Fruit fly (Drosophila melanogaster) whole organism, embryonic: ENCODE results near the gene CG5781.

Source experiments
- BEAF-32 ChIP-seq: fragments of 200-800 bp; sonication (Bioruptor generic); optimal IDR thresholded peaks from 3 replicates; lab custom pipeline; 2017; ENCODE audit warnings: missing biosample characterization, missing genetic modification characterization, mild to moderate bottlenecking, moderate library complexity, missing genetic modification reagents
- Bgb ChIP-seq: fragments of 200-800 bp; sonication (Bioruptor generic); IDR thresholded peaks from 2 replicates; pipeline ENCODE4 v1.3.6; 2022; ENCODE audit warnings: missing biosample characterization, missing genetic modification characterization; ENCODE audit not compliant: partially characterized antibody
- CG10979 ChIP-seq: fragments of 200-800 bp; sonication (Bioruptor generic); optimal IDR thresholded peaks from 2 replicates; lab custom pipeline; 2018; ENCODE audit warnings: missing biosample characterization, mild to moderate bottlenecking, missing genetic modification characterization, moderate library complexity
- CG12104 ChIP-seq: fragments of 200-800 bp; sonication (Bioruptor generic); optimal IDR thresholded peaks from 3 replicates; lab custom pipeline; 2016; ENCODE audit warnings: missing biosample characterization, missing genetic modification characterization
- CG12659 ChIP-seq: fragments of 200-800 bp; sonication (Bioruptor generic); optimal IDR thresholded peaks from 3 replicates; lab custom pipeline; 2017; ENCODE audit warnings: mild to moderate bottlenecking, missing biosample characterization, missing genetic modification reagents, missing genetic modification characterization
- CG13287 ChIP-seq: fragments of 200-800 bp; sonication (Bioruptor generic); IDR thresholded peaks from 2 replicates; pipeline ENCODE4 v1.3.6; 2022; ENCODE audit warnings: missing biosample characterization, missing genetic modification characterization; ENCODE audit not compliant: partially characterized antibody
- CG13894 ChIP-seq: fragments of 200-800 bp; sonication (Bioruptor generic); optimal IDR thresholded peaks from 3 replicates; lab custom pipeline; 2018; ENCODE audit warnings: missing biosample characterization, mild to moderate bottlenecking, missing genetic modification characterization, moderate library complexity
- CG14710 ChIP-seq: fragments of 200-800 bp; sonication (Bioruptor generic); optimal IDR thresholded peaks from 3 replicates; lab custom pipeline; 2019; ENCODE audit warnings: missing biosample characterization, mild to moderate bottlenecking, missing genetic modification characterization, moderate library complexity
- CG14860 ChIP-seq: fragments of 200-800 bp; sonication (Bioruptor generic); IDR thresholded peaks from 3 replicates; pipeline ENCODE4 v1.3.6; 2022; ENCODE audit warnings: missing biosample characterization, missing genetic modification characterization; ENCODE audit not compliant: partially characterized antibody
- CG1603 ChIP-seq: fragments of 200-800 bp; sonication (Bioruptor generic); optimal IDR thresholded peaks from 2 replicates; lab custom pipeline; 2019; ENCODE audit warnings: missing biosample characterization, mild to moderate bottlenecking, missing genetic modification characterization, moderate library complexity
- CG16813 ChIP-seq: fragments of 200-800 bp; sonication (Bioruptor generic); IDR thresholded peaks from 3 replicates; pipeline ENCODE4 v1.3.6; 2022; ENCODE audit warnings: missing biosample characterization, missing genetic modification characterization; ENCODE audit not compliant: partially characterized antibody
- CG17385 ChIP-seq: fragments of 200-800 bp; sonication (Bioruptor generic); optimal IDR thresholded peaks from 3 replicates; lab custom pipeline; 2018; ENCODE audit warnings: missing biosample characterization, mild to moderate bottlenecking, missing genetic modification characterization
- CG1792 ChIP-seq: fragments of 200-800 bp; sonication (Bioruptor generic); optimal IDR thresholded peaks from 2 replicates; lab custom pipeline; 2016; ENCODE audit warnings: missing biosample characterization, missing genetic modification characterization
- CG2116 ChIP-seq: fragments of 200-800 bp; sonication (Bioruptor generic); optimal IDR thresholded peaks from 3 replicates; lab custom pipeline; 2018; ENCODE audit warnings: missing biosample characterization, mild to moderate bottlenecking, missing genetic modification characterization
- CG2712 ChIP-seq: fragments of 200-800 bp; optimal IDR thresholded peaks from 3 replicates; lab custom pipeline; 2019; ENCODE audit warnings: missing biosample characterization, mild to moderate bottlenecking, missing genetic modification characterization, moderate library complexity
- CG4424 ChIP-seq: fragments of 200-800 bp; sonication (Bioruptor generic); optimal IDR thresholded peaks from 3 replicates; lab custom pipeline; 2016; ENCODE audit warnings: missing biosample characterization, missing genetic modification characterization
- D19B ChIP-seq: fragments of 200-800 bp; sonication (Bioruptor generic); optimal IDR thresholded peaks from 2 replicates; lab custom pipeline; 2017; ENCODE audit warnings: missing biosample characterization, mild to moderate bottlenecking, missing genetic modification characterization
- Dll ChIP-seq: fragments of 200-800 bp; sonication (Bioruptor generic); IDR thresholded peaks from 4 replicates; pipeline ENCODE4 v1.3.6; 2022; ENCODE audit warnings: missing biosample characterization, missing genetic modification characterization; ENCODE audit not compliant: partially characterized antibody
- Dp ChIP-seq: fragments of 200-800 bp; sonication (Bioruptor generic); optimal IDR thresholded peaks from 2 replicates; lab custom pipeline; 2018; ENCODE audit warnings: missing biosample characterization, mild to moderate bottlenecking, missing genetic modification characterization, moderate library complexity
- E2f2 ChIP-seq: fragments of 200-800 bp; sonication (Bioruptor generic); IDR thresholded peaks from 2 replicates; pipeline ENCODE4 v1.3.6; 2022; ENCODE audit warnings: missing biosample characterization, missing genetic modification characterization
- Ets97D ChIP-seq: fragments of 200-800 bp; sonication (Bioruptor generic); optimal IDR thresholded peaks from 3 replicates; lab custom pipeline; 2016; ENCODE audit warnings: missing biosample characterization, missing genetic modification characterization
- Fer2 ChIP-seq: fragments of 200-800 bp; sonication (Bioruptor generic); optimal IDR thresholded peaks from 2 replicates; lab custom pipeline; 2018; ENCODE audit warnings: missing biosample characterization, mild to moderate bottlenecking, missing genetic modification characterization, moderate library complexity
- HLH4C ChIP-seq: fragments of 200-800 bp; sonication (Bioruptor generic); IDR thresholded peaks from 3 replicates; pipeline ENCODE4 v1.3.6; 2022; ENCODE audit warnings: missing biosample characterization, missing genetic modification characterization; ENCODE audit not compliant: partially characterized antibody
- MBD-R2 ChIP-seq: fragments of 200-800 bp; sonication (Bioruptor generic); IDR thresholded peaks from 2 replicates; pipeline ENCODE4 v1.3.6; 2022; ENCODE audit warnings: missing biosample characterization, missing genetic modification characterization
- MESR4 ChIP-seq: fragments of 200-800 bp; sonication (Bioruptor generic); optimal IDR thresholded peaks from 2 replicates; lab custom pipeline; 2018; ENCODE audit warnings: missing biosample characterization, mild to moderate bottlenecking, missing genetic modification characterization, moderate library complexity
- MTF-1 ChIP-seq: fragments of 200-800 bp; sonication (Bioruptor generic); optimal IDR thresholded peaks from 2 replicates; lab custom pipeline; 2018; ENCODE audit warnings: missing biosample characterization, mild to moderate bottlenecking, missing genetic modification characterization, borderline replicate concordance
- Med ChIP-seq: fragments of 200-800 bp; sonication (Bioruptor generic); peaks from one replicate; lab custom pipeline; 2016; ENCODE audit warnings: missing biosample characterization, missing genetic modification characterization, mild to moderate bottlenecking, inconsistent platforms, moderate library complexity
- Pdp1 ChIP-seq, 2 experiments: fragments of 200-800 bp; sonication (Bioruptor generic); optimal IDR thresholded peaks; 3 replicates each; lab custom pipeline; 2016; ENCODE audit warnings: missing biosample characterization in 2 of 2, missing genetic modification characterization in 2 of 2, mild to moderate bottlenecking in 1 of 2, moderate library complexity in 1 of 2
- Scr ChIP-seq: fragments of 200-800 bp; sonication (Bioruptor generic); IDR thresholded peaks from 2 replicates; pipeline ENCODE4 v1.3.6; 2022; ENCODE audit warnings: missing biosample characterization, missing genetic modification characterization; ENCODE audit not compliant: partially characterized antibody
- Sin3A ChIP-seq: fragments of >200 bp; optimal IDR thresholded peaks from 2 replicates; lab custom pipeline; 2018
- Sry-δ ChIP-seq: fragments of 200-800 bp; sonication (Bioruptor generic); optimal IDR thresholded peaks from 2 replicates; lab custom pipeline; 2016; ENCODE audit warnings: missing biosample characterization, missing genetic modification characterization
- ara ChIP-seq: fragments of 200-800 bp; sonication (Bioruptor generic); IDR thresholded peaks from 2 replicates; pipeline ENCODE4 v1.3.6; 2022; ENCODE audit warnings: missing biosample characterization, missing genetic modification characterization
- ato ChIP-seq: fragments of 200-800 bp; sonication (Bioruptor generic); IDR thresholded peaks from 2 replicates; pipeline ENCODE4 v1.3.6; 2022; ENCODE audit warnings: missing biosample characterization, missing genetic modification characterization; ENCODE audit not compliant: partially characterized antibody
- bbx ChIP-seq: fragments of 200-800 bp; sonication (Bioruptor generic); IDR thresholded peaks from 2 replicates; pipeline ENCODE4 v1.3.6; 2022; ENCODE audit warnings: missing biosample characterization, missing genetic modification characterization; ENCODE audit not compliant: partially characterized antibody
- crp ChIP-seq, 2 experiments: fragments of 200-800 bp; sonication (Bioruptor generic); optimal IDR thresholded peaks; 2 replicates in 1 of 2; 3 replicates in 1 of 2; lab custom pipeline; 2017; ENCODE audit warnings: missing biosample characterization in 2 of 2, missing genetic modification characterization in 2 of 2, mild to moderate bottlenecking in 1 of 2, moderate library complexity in 1 of 2
- dm ChIP-seq: fragments of 200-800 bp; sonication (Bioruptor generic); optimal IDR thresholded peaks from 3 replicates; lab custom pipeline; 2016; ENCODE audit warnings: missing biosample characterization, missing genetic modification characterization
- eve ChIP-seq, 2 experiments: fragments of >200 bp; optimal IDR thresholded peaks; 2 replicates each; lab custom pipeline; 2017; ENCODE audit warnings: missing biosample characterization in 2 of 2, missing genetic modification characterization in 2 of 2
- fd102C ChIP-seq: fragments of 200-800 bp; sonication (Bioruptor generic); optimal IDR thresholded peaks from 2 replicates; lab custom pipeline; 2018; ENCODE audit warnings: missing biosample characterization, mild to moderate bottlenecking, missing genetic modification characterization, moderate library complexity
- fu2 ChIP-seq: fragments of 200-800 bp; sonication (Bioruptor generic); optimal IDR thresholded peaks from 2 replicates; lab custom pipeline; 2016; ENCODE audit warnings: missing biosample characterization, missing genetic modification characterization
- gfzf ChIP-seq: fragments of 200-800 bp; sonication (Bioruptor generic); optimal IDR thresholded peaks from 2 replicates; lab custom pipeline; 2016; ENCODE audit warnings: missing biosample characterization, mild to moderate bottlenecking, missing genetic modification characterization, moderate library complexity
- knrl ChIP-seq: fragments of 200-800 bp; sonication (Bioruptor generic); IDR thresholded peaks from 3 replicates; pipeline ENCODE4 v1.3.6; 2022; ENCODE audit warnings: missing biosample characterization, missing genetic modification characterization; ENCODE audit not compliant: partially characterized antibody
- maf-S ChIP-seq: fragments of 200-800 bp; sonication (Bioruptor generic); optimal IDR thresholded peaks from 2 replicates; lab custom pipeline; 2016; ENCODE audit warnings: missing biosample characterization, missing genetic modification characterization
- nau ChIP-seq: fragments of 200-800 bp; sonication (Bioruptor generic); optimal IDR thresholded peaks from 3 replicates; lab custom pipeline; 2017; ENCODE audit warnings: missing biosample characterization, mild to moderate bottlenecking, missing genetic modification characterization, missing genetic modification reagents
- phol ChIP-seq: fragments of 200-800 bp; sonication (Bioruptor generic); optimal IDR thresholded peaks from 3 replicates; lab custom pipeline; 2018; ENCODE audit warnings: missing biosample characterization, mild to moderate bottlenecking, missing genetic modification characterization, moderate library complexity
- pzg ChIP-seq: fragments of 200-800 bp; sonication (Bioruptor generic); optimal IDR thresholded peaks from 3 replicates; lab custom pipeline; 2018; ENCODE audit warnings: missing biosample characterization, mild to moderate bottlenecking, missing genetic modification characterization, moderate library complexity
- stwl ChIP-seq: fragments of 200-800 bp; sonication (Bioruptor generic); optimal IDR thresholded peaks from 3 replicates; lab custom pipeline; 2018; ENCODE audit warnings: missing biosample characterization, mild to moderate bottlenecking, missing genetic modification characterization, moderate library complexity
- tgo ChIP-seq: fragments of 200-800 bp; sonication (Bioruptor generic); IDR thresholded peaks from 3 replicates; pipeline ENCODE4 v1.3.6; 2022; ENCODE audit warnings: missing biosample characterization, missing genetic modification characterization
- zen ChIP-seq: fragments of 200-800 bp; sonication (Bioruptor generic); optimal IDR thresholded peaks from 3 replicates; lab custom pipeline; 2018; ENCODE audit warnings: missing biosample characterization, mild to moderate bottlenecking, missing genetic modification characterization, moderate library complexity

CG5781 gene

DNA sequence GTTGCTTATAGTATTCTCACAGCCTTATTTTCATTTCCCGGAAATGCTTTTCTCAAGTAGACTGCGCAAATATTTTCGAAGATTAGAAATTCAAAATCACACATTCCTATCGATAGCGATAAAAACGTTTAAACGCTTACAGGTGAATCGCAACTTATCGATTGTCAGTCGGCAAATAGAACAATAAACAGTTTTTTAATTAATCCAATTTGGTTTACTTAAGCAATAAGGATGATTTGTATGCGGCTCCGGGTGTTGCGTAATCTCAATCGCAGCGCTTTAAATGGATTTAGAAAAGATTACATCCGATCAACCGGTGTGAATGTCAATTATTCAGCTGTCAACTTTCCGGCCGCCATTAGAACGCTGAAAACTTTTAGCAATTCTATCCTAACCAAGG lies 10.4 kb upstream of the CG5781 start, which contains the start of the genes CG6180 and CG15484 (continued):
- TF ChIP-seq MTF-1 (GFP tag; lab: Kevin White, UChicago) (no peak), CG13287 (GFP tag; lab: Robert Waterston, UW) (peak; percentile 63), CG16813 (GFP tag; lab: Robert Waterston, UW) (peak; percentile 51; the same call in 1 of the 3 replicates), CG1603 (tag; lab: Kevin White, UChicago) (peak; percentile 30), CG2116 (GFP tag; lab: Kevin White, UChicago) (peak; percentile 74), Sin3A (lab: Kevin White, UChicago) (peak; percentile 50), Sry-δ (GFP tag; lab: Kevin White, UChicago) (peak; percentile 66), CG14710 (tag; lab: Kevin White, UChicago) (peak; percentile 32), CG2712 (tag; lab: Kevin White, UChicago) (peak; percentile 29), CG10979 (tag; lab: Kevin White, UChicago) (peak; percentile 11), D19B (no peak), maf-S (GFP tag; lab: Kevin White, UChicago) (no peak), BEAF-32 (GFP tag; lab: Kevin White, UChicago) (peak; percentile 55), bbx (peak; percentile 50), CG12659 (GFP tag; lab: Kevin White, UChicago) (peak; percentile 40), fu2 (GFP tag; lab: Kevin White, UChicago) (no peak), Bgb (GFP tag; lab: Robert Waterston, UW) (0 out of 2 replicates have a peak, but pooled peaks have one; percentile 23), Ets97D (GFP tag; lab: Kevin White, UChicago) (peak; percentile 91), HLH4C (GFP tag; lab: Robert Waterston, UW) (peak; percentile 60), tgo (GFP tag; lab: Robert Waterston, UW) (no peak), phol (tag; lab: Kevin White, UChicago) (peak; percentile 89), CG14860 (0 out of 3 replicates have a peak, but pooled peaks have one; percentile 21), fd102C (GFP tag; lab: Kevin White, UChicago) (no peak), stwl (tag; lab: Kevin White, UChicago) (peak; percentile 48), pzg (GFP tag; lab: Kevin White, UChicago) (peak; percentile 49), nau (no peak), CG12104 (no peak), dm (GFP tag; lab: Kevin White, UChicago) (peak; percentile 7), CG1792 (peak; percentile 3), Scr (GFP tag; lab: Robert Waterston, UW) (peak; percentile 58), Dp (GFP tag; lab: Kevin White, UChicago) (peak; percentile 74), MBD-R2 (peak; percentile 54), CG4424 (GFP tag; lab: Kevin White, UChicago) (no peak), Dll (GFP tag; lab: Robert Waterston, UW) (peak; percentile 59; the same call in 2 of the 4 replicates), CG13894 (tag; lab: Kevin White, UChicago) (no peak), CG17385 (GFP tag; lab: Kevin White, UChicago) (peak; percentile 22), ara (GFP tag; lab: Robert Waterston, UW) (no peak), E2f2 (peak; percentile 81), ato (GFP tag; lab: Robert Waterston, UW) (peak; percentile 24; the same call in 1 of the 2 replicates), eve (GFP tag; optimal IDR thresholded peaks at IDR 0.05; lab: Kevin White, UChicago) (no peak), Med (peak; percentile 83), Fer2 (no peak), crp (GFP tag; optimal IDR thresholded peaks at IDR 0.05; lab: Kevin White, UChicago) (peak in 1 of 2 experiments; percentile 16), knrl (peak; percentile 34; the same call in 1 of the 3 replicates), zen (tag; lab: Kevin White, UChicago) (peak; percentile 17), MESR4 (GFP tag; lab: Kevin White, UChicago) (peak; percentile 30), gfzf (GFP tag; lab: Kevin White, UChicago) (peak; percentile 13), Pdp1 (GFP tag; optimal IDR thresholded peaks at IDR 0.05; lab: Kevin White, UChicago) (peak in 1 of 2 experiments; percentile 69)
